Worm (Caenorhabditis elegans) whole organism, L4 larva: ENCODE data around the gene Y46E12A.2.

ENCODE experiments used
- aly-2 ChIP-seq: sonication (generic microtip); optimal IDR thresholded peaks from 2 replicates; lab custom pipeline; 2018; ENCODE audit warnings: missing biosample characterization, missing genetic modification characterization
- ceh-62 ChIP-seq: sonication (generic microtip); optimal IDR thresholded peaks from 2 replicates; lab custom pipeline; 2017; ENCODE audit warnings: missing biosample characterization, missing genetic modification characterization
- mep-1 ChIP-seq: fragments of 150-350 bp; sonication (generic microtip); optimal IDR thresholded peaks from 3 replicates; lab custom pipeline; 2014; ENCODE audit warnings: missing biosample characterization, missing genetic modification characterization
- nhr-11 ChIP-seq: fragments of 150-350 bp; optimal IDR thresholded peaks from 2 replicates; lab custom pipeline; 2014; ENCODE audit warnings: missing biosample characterization, missing genetic modification characterization
- pha-4 ChIP-seq, 2 experiments: fragments of 150-350 bp in 1 of 2; fragments of 200-800 bp in 1 of 2; sonication (Bioruptor generic) in 1 of 2; IDR thresholded peaks in 1 of 2; optimal IDR thresholded peaks in 1 of 2; 2 replicates each; pipeline versions ENCODE4 v1.3.6 to Lab custom; 2014 to 2022; ENCODE audit warnings: missing genetic modification characterization in 2 of 2, missing genetic modification reagents in 2 of 2, missing biosample characterization in 1 of 2, missing compliant biosample characterization in 1 of 2
- pqm-1 ChIP-seq: sonication (generic microtip); optimal IDR thresholded peaks from 2 replicates; lab custom pipeline; 2017; ENCODE audit warnings: missing biosample characterization, missing genetic modification characterization

DNA sequence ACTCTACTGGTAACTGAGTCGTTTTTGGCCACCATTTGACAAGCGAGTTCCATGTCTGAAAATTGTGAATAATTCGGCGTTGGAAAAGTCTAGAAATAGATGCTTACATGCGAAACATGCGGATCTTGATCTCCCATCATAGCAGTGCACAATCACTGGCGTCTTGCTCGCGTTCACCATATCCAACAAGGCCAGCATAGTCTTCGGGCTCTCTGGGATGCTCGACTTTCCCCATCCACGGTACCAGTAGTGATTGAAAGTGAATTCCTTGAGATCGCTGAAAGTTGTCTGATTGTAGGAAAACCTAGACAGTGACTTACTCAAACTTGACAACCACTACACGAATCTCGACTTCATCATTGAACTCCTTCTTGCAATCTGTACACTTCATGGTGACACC, 41.0 kb upstream of the Y46E12A.2 start:
- no peak for TF ChIP-seq pqm-1
- TF ChIP-seq nhr-11 (tag; lab: Kevin White, UChicago) = no peak
- no peak for TF ChIP-seq ceh-62 (tag; lab: Kevin White, UChicago)
- TF ChIP-seq mep-1 (tag; lab: Kevin White, UChicago) = no peak
- no peak for TF ChIP-seq aly-2 (tag; lab: Kevin White, UChicago)
- TF ChIP-seq pha-4 (GFP tag; IDR thresholded peaks at IDR 0.05; lab: Robert Waterston, UW) = no peak
- TF ChIP-seq pha-4 (tag; optimal IDR thresholded peaks at IDR 0.05; lab: Kevin White, UChicago) = no peak
